Worm (Caenorhabditis elegans) whole organism, young adult: ENCODE data around the gene ndub-2.

ENCODE experiments used
- Y67H2A.10 ChIP-seq: fragments of 200-800 bp; sonication (Bioruptor generic); conservative IDR thresholded peaks from 2 replicates; pipeline ENCODE4 v1.3.6; 2022; ENCODE audit warnings: missing genetic modification reagents, missing genetic modification characterization, missing compliant biosample characterization
- ama-1 ChIP-seq, 3 experiments: fragments of 150-350 bp in 1 of 3; sonication (generic microtip) in 2 of 3; optimal IDR thresholded peaks; 2 replicates each; lab custom pipeline; 2014 to 2018; ENCODE audit warnings: missing biosample characterization in 2 of 3, missing genetic modification characterization in 2 of 3, missing genetic modification reagents in 2 of 3
- ceh-100 ChIP-seq: fragments of 200-800 bp; sonication (Bioruptor generic); IDR thresholded peaks from 2 replicates; pipeline ENCODE4 v1.3.6; 2022; ENCODE audit warnings: missing genetic modification reagents, missing genetic modification characterization, missing compliant biosample characterization
- dpl-1 ChIP-seq: fragments of 150-350 bp; optimal IDR thresholded peaks from 2 replicates; lab custom pipeline; 2014; ENCODE audit warnings: missing biosample characterization, missing genetic modification reagents, missing genetic modification characterization
- hmg-1.2 ChIP-seq: fragments of 200-800 bp; sonication (Bioruptor generic); IDR thresholded peaks from 2 replicates; pipeline ENCODE4 v1.3.6; 2022; ENCODE audit warnings: missing genetic modification reagents, missing genetic modification characterization, missing compliant biosample characterization
- nhr-80 ChIP-seq: sonication (generic microtip); optimal IDR thresholded peaks from 2 replicates; lab custom pipeline; 2016; ENCODE audit warnings: missing genetic modification characterization, missing compliant biosample characterization
- rcor-1 ChIP-seq: fragments of 200-800 bp; sonication (Bioruptor generic); IDR thresholded peaks from 2 replicates; pipeline ENCODE4 v1.3.6; 2022; ENCODE audit warnings: missing genetic modification reagents, missing genetic modification characterization, missing compliant biosample characterization
- snpc-3.4 ChIP-seq: sonication (generic microtip); optimal IDR thresholded peaks from 2 replicates; lab custom pipeline; 2017; ENCODE audit warnings: missing genetic modification characterization, mild to moderate bottlenecking, missing compliant biosample characterization, antibody characterized with exemption, moderate library complexity, missing genotype, missing genetic modification reagents
- xnd-1 ChIP-seq: sonication (generic microtip); optimal IDR thresholded peaks from 2 replicates; lab custom pipeline; 2016; ENCODE audit warnings: missing genotype, missing genetic modification reagents, missing genetic modification characterization, missing compliant biosample characterization

- no peak for TF ChIP-seq dpl-1
- TF ChIP-seq ama-1 (optimal IDR thresholded peaks at IDR 0.05; lab: Kevin White, UChicago) = no peak
- TF ChIP-seq ama-1 (GFP tag; optimal IDR thresholded peaks at IDR 0.05; lab: Kevin White, UChicago) = no peak
- TF ChIP-seq nhr-80 (tag; lab: Kevin White, UChicago) = no peak
- no peak for TF ChIP-seq Y67H2A.10 (GFP tag; lab: Robert Waterston, UW)
- no peak for TF ChIP-seq snpc-3.4 (tag; lab: Kevin White, UChicago)
- no peak for TF ChIP-seq hmg-1.2
- TF ChIP-seq ceh-100 (GFP tag; lab: Robert Waterston, UW) = no peak
- no peak for TF ChIP-seq xnd-1
- no peak for TF ChIP-seq rcor-1 (GFP tag; lab: Robert Waterston, UW)
These were observed 30.2 kb downstream of the ndub-2 start for ce11 chrII:9026348-9026747.
